Fruit fly (Drosophila melanogaster) whole organism, wandering third instar larva: Measurements from ENCODE around the gene Osi20.

ENCODE experiments used
- Abd-B ChIP-seq: fragments of >200 bp; optimal IDR thresholded peaks from 2 replicates; lab custom pipeline; 2017; ENCODE audit warnings: missing biosample characterization, missing genetic modification characterization
- CG32264 ChIP-seq: fragments of 200-800 bp; sonication (Bioruptor generic); optimal IDR thresholded peaks from 2 replicates; lab custom pipeline; 2016; ENCODE audit warnings: missing biosample characterization, missing genetic modification characterization
- CrebA ChIP-seq: fragments of 200-800 bp; sonication (Bioruptor generic); optimal IDR thresholded peaks from 2 replicates; lab custom pipeline; 2016; ENCODE audit warnings: missing biosample characterization, mild to moderate bottlenecking, missing genetic modification characterization, borderline replicate concordance
- Dfd ChIP-seq: fragments of >200 bp; optimal IDR thresholded peaks from 2 replicates; lab custom pipeline; 2017; ENCODE audit warnings: missing biosample characterization, missing genetic modification characterization
- Dif ChIP-seq: fragments of 200-275, 200-300 bp; sonication (Bioruptor generic); optimal IDR thresholded peaks from 2 replicates; lab custom pipeline; 2018; ENCODE audit warnings: missing biosample characterization, missing genetic modification characterization; ENCODE audit not compliant: partially characterized antibody
- GATAd ChIP-seq: sonication (Bioruptor generic); optimal IDR thresholded peaks from 2 replicates; lab custom pipeline; 2016; ENCODE audit warnings: missing biosample characterization, missing genetic modification characterization
- HLH106 ChIP-seq: fragments of 200-800 bp; optimal IDR thresholded peaks from 3 replicates; lab custom pipeline; 2019; ENCODE audit warnings: missing biosample characterization, mild to moderate bottlenecking, missing genetic modification characterization, moderate library complexity
- Hr78 ChIP-seq: fragments of >200 bp; optimal IDR thresholded peaks from 2 replicates; lab custom pipeline; 2017; ENCODE audit warnings: missing biosample characterization, missing genetic modification characterization
- Hr83 ChIP-seq: fragments of 200-300 bp; sonication (Bioruptor generic); optimal IDR thresholded peaks from 2 replicates; lab custom pipeline; 2016; ENCODE audit warnings: missing biosample characterization, mild to moderate bottlenecking, missing genetic modification characterization, moderate library complexity; ENCODE audit not compliant: poor library complexity, severe bottlenecking
- Jra ChIP-seq: sonication (Bioruptor generic); optimal IDR thresholded peaks from 2 replicates; lab custom pipeline; 2016; ENCODE audit warnings: missing biosample characterization, missing genetic modification characterization
- Myc ChIP-seq: fragments of >200 bp; optimal IDR thresholded peaks from 2 replicates; lab custom pipeline; 2017
- N ChIP-seq: fragments of >200 bp; optimal IDR thresholded peaks from 2 replicates; lab custom pipeline; 2018; ENCODE audit warnings: missing biosample characterization, missing external identifiers, missing genetic modification characterization
- OdsH ChIP-seq: fragments of 200-800 bp; sonication (Bioruptor generic); optimal IDR thresholded peaks from 2 replicates; lab custom pipeline; 2016; ENCODE audit warnings: missing biosample characterization, mild to moderate bottlenecking, missing genetic modification characterization
- Rel ChIP-seq, 2 experiments: fragments of 200-800 bp; sonication (Bioruptor generic) in 1 of 2; optimal IDR thresholded peaks; 2 replicates in 1 of 2; 3 replicates in 1 of 2; lab custom pipeline; 2016 to 2019; ENCODE audit warnings: mild to moderate bottlenecking in 2 of 2, missing biosample characterization in 2 of 2, missing genetic modification characterization in 2 of 2, moderate library complexity in 1 of 2
- Sp1 ChIP-seq: fragments of 200-800 bp; sonication (Bioruptor generic); optimal IDR thresholded peaks from 3 replicates; lab custom pipeline; 2019; ENCODE audit warnings: missing biosample characterization, mild to moderate bottlenecking, missing genetic modification characterization, moderate library complexity
- Vsx2 ChIP-seq: fragments of 200-300, 225-300 bp; sonication (Bioruptor generic); optimal IDR thresholded peaks from 2 replicates; lab custom pipeline; 2018; ENCODE audit warnings: missing biosample characterization, missing genetic modification characterization; ENCODE audit not compliant: partially characterized antibody
- br ChIP-seq: fragments of 200-800 bp; sonication (Bioruptor generic); optimal IDR thresholded peaks from 2 replicates; lab custom pipeline; 2016; ENCODE audit warnings: missing biosample characterization, missing genetic modification characterization
- brk ChIP-seq: fragments of 200-800 bp; sonication (Bioruptor generic); optimal IDR thresholded peaks from 2 replicates; lab custom pipeline; 2016; ENCODE audit warnings: missing biosample characterization, mild to moderate bottlenecking, missing genetic modification characterization
- dl ChIP-seq, 2 experiments: fragments of 175-275, 200-275 bp in 1 of 2; fragments of 200-275 bp in 1 of 2; sonication (Bioruptor generic); optimal IDR thresholded peaks; lab custom pipeline; 2018; ENCODE audit warnings: mild to moderate bottlenecking in 2 of 2, missing biosample characterization in 2 of 2, missing genetic modification characterization in 2 of 2, moderate library complexity in 2 of 2; ENCODE audit not compliant: partially characterized antibody in 2 of 2, insufficient read depth in 1 of 2
- dmrt93B ChIP-seq: fragments of 200-800 bp; sonication (Bioruptor generic); optimal IDR thresholded peaks from 2 replicates; lab custom pipeline; 2018; ENCODE audit warnings: missing biosample characterization, mild to moderate bottlenecking, missing genetic modification characterization
- dsf ChIP-seq: sonication (Bioruptor generic); optimal IDR thresholded peaks from 2 replicates; lab custom pipeline; 2016; ENCODE audit warnings: missing biosample characterization, missing genetic modification characterization, borderline replicate concordance
- ey ChIP-seq: fragments of 200-800 bp; sonication (Bioruptor generic); optimal IDR thresholded peaks from 2 replicates; lab custom pipeline; 2016; ENCODE audit warnings: missing biosample characterization, missing genetic modification characterization
- foxo ChIP-seq, 2 experiments: fragments of 200-800 bp; sonication (Bioruptor generic); optimal IDR thresholded peaks; 2 replicates in 1 of 2; 3 replicates in 1 of 2; lab custom pipeline; 2016 to 2017; ENCODE audit warnings: missing biosample characterization in 2 of 2, missing genetic modification characterization in 2 of 2
- h ChIP-seq: fragments of 200-800 bp; sonication (Bioruptor generic); optimal IDR thresholded peaks from 3 replicates; lab custom pipeline; 2016; ENCODE audit warnings: missing biosample characterization, mild to moderate bottlenecking, missing genetic modification characterization
- lola ChIP-seq: fragments of >200 bp; optimal IDR thresholded peaks from 2 replicates; lab custom pipeline; 2017; ENCODE audit warnings: missing biosample characterization, missing genetic modification characterization
- pan ChIP-seq: fragments of >200 bp; optimal IDR thresholded peaks from 2 replicates; lab custom pipeline; 2017
- psq ChIP-seq: fragments of 200-800 bp; sonication (Bioruptor generic); optimal IDR thresholded peaks from 3 replicates; lab custom pipeline; 2017; ENCODE audit warnings: missing biosample characterization, mild to moderate bottlenecking, missing genetic modification characterization, moderate library complexity
- rgr ChIP-seq: fragments of 200-800 bp; sonication (Bioruptor generic); optimal IDR thresholded peaks from 3 replicates; lab custom pipeline; 2016; ENCODE audit warnings: missing biosample characterization, mild to moderate bottlenecking, missing genetic modification characterization
- sage ChIP-seq: fragments of 200-800 bp; sonication (Bioruptor generic); optimal IDR thresholded peaks from 2 replicates; lab custom pipeline; 2016; ENCODE audit warnings: missing biosample characterization, mild to moderate bottlenecking, missing genetic modification characterization
- tai ChIP-seq: sonication (Bioruptor generic); optimal IDR thresholded peaks from 2 replicates; lab custom pipeline; 2016; ENCODE audit warnings: missing biosample characterization, missing genetic modification characterization
- usp ChIP-seq: fragments of >200 bp; optimal IDR thresholded peaks from 2 replicates; lab custom pipeline; 2017; ENCODE audit warnings: missing biosample characterization, missing genetic modification characterization
- woc ChIP-seq: sonication (Bioruptor generic); optimal IDR thresholded peaks from 2 replicates; lab custom pipeline; 2016; ENCODE audit warnings: missing biosample characterization, mild to moderate bottlenecking, missing genetic modification characterization

The Osi20 gene

DNA sequence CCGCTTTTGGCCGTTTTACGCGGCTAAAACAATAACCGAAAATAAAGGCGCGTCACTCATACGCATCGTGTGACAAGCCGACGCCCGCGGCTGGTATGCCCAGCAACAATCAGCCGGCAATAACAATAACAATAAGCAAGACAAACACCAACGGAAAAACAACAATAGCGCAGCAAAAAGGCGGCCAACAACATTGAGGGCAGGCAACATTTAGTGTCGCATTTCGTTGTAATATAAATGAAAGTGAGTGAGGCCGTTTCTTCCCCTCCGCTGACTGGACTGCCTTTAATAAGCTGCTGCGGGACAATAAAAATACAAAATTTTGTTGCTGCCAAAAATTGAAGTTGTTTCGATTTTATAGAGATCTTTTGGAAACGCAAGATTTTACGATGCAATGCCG, 42.7 kb upstream of the Osi20 start:
- TF ChIP-seq HLH106 (tag; lab: Kevin White, UChicago) (no peak), N (GFP tag; lab: Kevin White, UChicago) (no peak), dsf (GFP tag; lab: Kevin White, UChicago) (no peak), br (no peak), CrebA (GFP tag; lab: Kevin White, UChicago) (no peak), CG32264 (GFP tag; lab: Kevin White, UChicago) (no peak), Dif (no peak), Abd-B (GFP tag; lab: Kevin White, UChicago) (no peak), tai (GFP tag; lab: Kevin White, UChicago) (no peak), ey (GFP tag; lab: Kevin White, UChicago) (no peak), Vsx2 (no peak)

DNA sequence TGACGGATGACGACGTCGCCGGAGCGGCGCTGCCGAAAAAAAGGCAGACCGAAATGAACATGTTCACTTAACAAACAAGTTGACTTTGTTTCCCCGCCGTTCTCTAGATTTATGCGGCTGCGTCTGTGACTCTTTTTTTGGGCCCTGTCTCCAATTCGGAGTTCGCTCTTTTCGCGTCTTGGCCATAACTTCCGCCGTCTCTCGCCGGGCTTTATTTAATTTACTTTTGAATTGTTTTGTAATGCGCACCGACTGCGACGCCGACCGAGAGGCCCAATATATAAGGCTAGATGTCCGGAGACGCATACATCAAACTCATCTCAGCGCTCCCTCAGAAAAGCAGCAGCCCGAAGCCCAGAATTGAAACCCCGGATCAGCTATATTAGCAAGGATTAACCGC, 41.1 kb upstream of the Osi20 start, which contains the start of gene Osi14:
TSS of gene Osi14 (plus strand) at position 301 of the 400 bp plus-strand sequence.
- TF ChIP-seq lola (GFP tag; lab: Kevin White, UChicago) (no peak), Hr83 (GFP tag; lab: Kevin White, UChicago) (no peak)

DNA sequence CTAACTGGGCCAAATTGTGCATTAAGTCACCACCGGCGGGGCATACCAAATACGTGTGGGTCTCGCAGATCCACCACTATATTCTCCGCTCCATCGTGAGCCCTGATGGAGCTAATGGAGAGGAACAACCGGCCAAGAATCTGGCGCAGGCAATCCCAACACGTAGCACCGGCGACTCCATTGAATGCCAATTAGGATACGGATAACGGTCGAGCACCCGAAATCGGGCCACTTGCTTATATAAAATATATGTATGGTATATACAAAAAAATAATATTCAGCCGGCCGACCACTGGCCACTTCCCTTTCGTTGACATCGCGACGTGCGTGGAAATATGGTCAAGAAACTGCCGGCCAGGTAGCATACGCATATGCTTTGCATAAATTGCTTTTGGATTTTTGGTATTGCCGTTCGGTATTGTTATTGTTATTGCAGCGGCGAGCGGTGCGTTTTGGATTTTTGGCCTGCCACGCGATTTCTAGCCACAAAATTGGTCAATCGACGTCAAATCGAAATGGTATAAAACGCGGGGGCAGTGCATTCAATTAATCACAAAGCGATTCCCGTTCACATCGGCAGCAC, 38.5 kb upstream of the Osi20 start, which contains the start of gene Osi15:
TSS of gene Osi15 (plus strand) at position 548 of the 583 bp plus-strand sequence.
- no peak for TF ChIP-seq sage (GFP tag; lab: Kevin White, UChicago)
- no peak for TF ChIP-seq pan (lab: Kevin White, UChicago)
- TF ChIP-seq Jra, result no peak
- TF ChIP-seq Myc (lab: Kevin White, UChicago), result no peak
- no peak for TF ChIP-seq OdsH (GFP tag; lab: Kevin White, UChicago)
- TF ChIP-seq Rel (GFP tag; optimal IDR thresholded peaks at IDR 0.05; lab: Kevin White, UChicago), result no peak
- no peak for TF ChIP-seq Rel (tag; optimal IDR thresholded peaks at IDR 0.05; lab: Kevin White, UChicago)
- no peak for TF ChIP-seq Hr83 (GFP tag; lab: Kevin White, UChicago)
- no peak for TF ChIP-seq woc
- TF ChIP-seq brk, result no peak
- no peak for TF ChIP-seq Dif
- TF ChIP-seq GATAd, result no peak
- TF ChIP-seq h (GFP tag; lab: Kevin White, UChicago), result no peak
- no peak for TF ChIP-seq Sp1
- TF ChIP-seq dmrt93B (GFP tag; lab: Kevin White, UChicago), result no peak
- no peak for TF ChIP-seq Vsx2
- TF ChIP-seq dsf (GFP tag; lab: Kevin White, UChicago), result no peak

- TF ChIP-seq lola (GFP tag; lab: Kevin White, UChicago) (no peak), sage (GFP tag; lab: Kevin White, UChicago) (no peak), br (no peak), usp (no peak), Jra (no peak), psq (GFP tag; lab: Kevin White, UChicago) (no peak), Myc (lab: Kevin White, UChicago) (no peak), Hr83 (GFP tag; lab: Kevin White, UChicago) (no peak), Abd-B (GFP tag; lab: Kevin White, UChicago) (no peak), ey (GFP tag; lab: Kevin White, UChicago) (no peak), CG32264 (GFP tag; lab: Kevin White, UChicago) (no peak), Dfd (no peak), h (GFP tag; lab: Kevin White, UChicago) (no peak), HLH106 (tag; lab: Kevin White, UChicago) (no peak), dl (GFP tag; optimal IDR thresholded peaks at IDR 0.05; lab: Kevin White, UChicago; ENCODE audit: insufficient read depth in 1 of 2, partially characterized antibody in 2 of 2) (no peak), foxo (GFP tag; optimal IDR thresholded peaks at IDR 0.05; lab: Kevin White, UChicago) (no peak), OdsH (GFP tag; lab: Kevin White, UChicago) (no peak), Dif (no peak), woc (no peak), brk (no peak)
Observed at dm6 chr3R:6303738-6304137, 36.2 kb upstream of the Osi20 start, which contains the start of gene CG46396. TSS of gene CG46396 (plus strand) at chr3R:6304038.

- TF ChIP-seq Vsx2, result no peak
- TF ChIP-seq rgr, result no peak
- TF ChIP-seq Dfd, result no peak
- no peak for TF ChIP-seq dsf (GFP tag; lab: Kevin White, UChicago)
- no peak for TF ChIP-seq Hr78 (GFP tag; lab: Kevin White, UChicago)
- TF ChIP-seq Rel (GFP tag; optimal IDR thresholded peaks at IDR 0.05; lab: Kevin White, UChicago), result no peak
- TF ChIP-seq Rel (tag; optimal IDR thresholded peaks at IDR 0.05; lab: Kevin White, UChicago), result no peak
- TF ChIP-seq lola (GFP tag; lab: Kevin White, UChicago), result no peak
- TF ChIP-seq N (GFP tag; lab: Kevin White, UChicago), result no peak
- TF ChIP-seq usp, result no peak
Observed at dm6 chr3R:6304947-6305346, 34.9 kb upstream of the Osi20 start, which contains the start of gene Osi16. TSS of gene Osi16 (plus strand) at chr3R:6305247.
